Fruit fly (Drosophila melanogaster) whole organism, pupa: ENCODE measurements around the gene C1GalTA.

Source experiments
- CG10348 ChIP-seq: fragments of 200-800 bp; sonication (Bioruptor generic); IDR thresholded peaks from 2 replicates; pipeline ENCODE4 v1.3.6; 2022; ENCODE audit warnings: missing biosample characterization, missing genetic modification characterization
- CG12605 ChIP-seq: fragments of 200-800 bp; sonication (Bioruptor generic); IDR thresholded peaks from 2 replicates; pipeline ENCODE4 v1.3.6; 2022; ENCODE audit warnings: missing biosample characterization, missing genetic modification characterization
- CG13204 ChIP-seq: fragments of 200-800 bp; sonication (Bioruptor generic); optimal IDR thresholded peaks from 2 replicates; lab custom pipeline; 2018; ENCODE audit warnings: missing biosample characterization, mild to moderate bottlenecking, missing genetic modification characterization, moderate library complexity
- CG14655 ChIP-seq: fragments of 200-800 bp; sonication (Bioruptor generic); optimal IDR thresholded peaks from 3 replicates; lab custom pipeline; 2017; ENCODE audit warnings: mild to moderate bottlenecking, missing biosample characterization, missing genetic modification reagents, missing genetic modification characterization
- CG15710 ChIP-seq: fragments of 200-800 bp; sonication (Bioruptor generic); optimal IDR thresholded peaks from 2 replicates; lab custom pipeline; 2018; ENCODE audit warnings: missing biosample characterization, mild to moderate bottlenecking, missing genetic modification characterization, moderate library complexity
- CG17806 ChIP-seq: fragments of 200-800 bp; sonication (Bioruptor generic); optimal IDR thresholded peaks from 2 replicates; lab custom pipeline; 2018; ENCODE audit warnings: missing biosample characterization, mild to moderate bottlenecking, missing genetic modification characterization, moderate library complexity
- CG32121 ChIP-seq: fragments of 200-800 bp; sonication (Bioruptor generic); IDR thresholded peaks from 2 replicates; pipeline ENCODE4 v1.3.6; 2022; ENCODE audit warnings: missing biosample characterization, missing genetic modification characterization
- CG34367 ChIP-seq: fragments of 200-800 bp; sonication (Bioruptor generic); optimal IDR thresholded peaks from 2 replicates; lab custom pipeline; 2018; ENCODE audit warnings: missing biosample characterization, mild to moderate bottlenecking, missing genetic modification characterization
- CG4496 ChIP-seq: fragments of 200-800 bp; sonication (Bioruptor generic); IDR thresholded peaks from 3 replicates; pipeline ENCODE4 v1.3.6; 2022; ENCODE audit warnings: missing biosample characterization, missing genetic modification characterization
- CG8159 ChIP-seq: fragments of 200-800 bp; sonication (Bioruptor generic); optimal IDR thresholded peaks from 3 replicates; lab custom pipeline; 2018; ENCODE audit warnings: missing biosample characterization, mild to moderate bottlenecking, missing genetic modification characterization, moderate library complexity
- CG8301 ChIP-seq: fragments of 200-800 bp; sonication (Bioruptor generic); optimal IDR thresholded peaks from 2 replicates; lab custom pipeline; 2018; ENCODE audit warnings: missing biosample characterization, mild to moderate bottlenecking, missing genetic modification characterization
- CG9948 ChIP-seq: fragments of 200-800 bp; sonication (Bioruptor generic); optimal IDR thresholded peaks from 2 replicates; lab custom pipeline; 2018; ENCODE audit warnings: missing biosample characterization, mild to moderate bottlenecking, missing genetic modification characterization, moderate library complexity
- D1 ChIP-seq: fragments of 200-800 bp; sonication (Bioruptor generic); optimal IDR thresholded peaks from 2 replicates; lab custom pipeline; 2018; ENCODE audit warnings: missing biosample characterization, mild to moderate bottlenecking, missing genetic modification characterization, moderate library complexity
- EcR ChIP-seq: fragments of 200-800 bp; sonication (Bioruptor generic); optimal IDR thresholded peaks from 3 replicates; lab custom pipeline; 2019; ENCODE audit warnings: missing biosample characterization, missing genetic modification characterization, mild to moderate bottlenecking, moderate library complexity, missing genetic modification reagents
- Ets98B ChIP-seq: fragments of 200-800 bp; sonication (Bioruptor generic); IDR thresholded peaks from 2 replicates; pipeline ENCODE4 v1.3.6; 2022; ENCODE audit warnings: missing biosample characterization, missing genetic modification characterization
- Pif1A ChIP-seq: fragments of 200-800 bp; sonication (Bioruptor generic); optimal IDR thresholded peaks from 3 replicates; lab custom pipeline; 2016; ENCODE audit warnings: missing biosample characterization, missing genetic modification characterization
- Pif1B ChIP-seq: fragments of 200-800 bp; sonication (Bioruptor generic); optimal IDR thresholded peaks from 3 replicates; lab custom pipeline; 2016; ENCODE audit warnings: missing biosample characterization, missing genetic modification characterization
- Snoo ChIP-seq: fragments of 200-800 bp; sonication (Bioruptor generic); optimal IDR thresholded peaks from 3 replicates; lab custom pipeline; 2017; ENCODE audit warnings: missing biosample characterization, mild to moderate bottlenecking, missing genetic modification characterization, inconsistent platforms
- fd96Ca ChIP-seq: fragments of 200-800 bp; sonication (Bioruptor generic); IDR thresholded peaks from 3 replicates; pipeline ENCODE4 v1.3.6; 2022; ENCODE audit warnings: missing biosample characterization, missing genetic modification characterization
- gl ChIP-seq: fragments of 200-800 bp; sonication (Bioruptor generic); optimal IDR thresholded peaks from 2 replicates; lab custom pipeline; 2018; ENCODE audit warnings: missing biosample characterization, mild to moderate bottlenecking, missing genetic modification characterization
- rn ChIP-seq: fragments of 200-800 bp; sonication (Bioruptor generic); IDR thresholded peaks from 2 replicates; pipeline ENCODE4 v1.3.6; 2022; ENCODE audit warnings: missing biosample characterization, missing genetic modification characterization

The C1GalTA gene

dm6 chr2L:8923405-8923804 lies 27.6 kb downstream of the C1GalTA start:
- TF ChIP-seq Pif1B (GFP tag; lab: Kevin White, UChicago) (no peak), CG10348 (GFP tag; lab: Robert Waterston, UW) (no peak), CG13204 (GFP tag; lab: Kevin White, UChicago) (no peak), CG4496 (GFP tag; lab: Robert Waterston, UW) (peak; percentile 50; the same call in 2 of the 3 replicates), Ets98B (GFP tag; lab: Robert Waterston, UW) (no peak), CG8301 (tag; lab: Kevin White, UChicago) (peak; percentile 60), CG15710 (tag; lab: Kevin White, UChicago) (no peak), CG17806 (no peak), CG8159 (tag; lab: Kevin White, UChicago) (no peak), EcR (no peak), Snoo (no peak), D1 (tag; lab: Kevin White, UChicago) (no peak), CG9948 (no peak), CG34367 (tag; lab: Kevin White, UChicago) (no peak), gl (tag; lab: Kevin White, UChicago) (no peak)

- TF ChIP-seq CG9948 = no peak
- no peak for TF ChIP-seq CG14655
- TF ChIP-seq Pif1B (GFP tag; lab: Kevin White, UChicago) = no peak
- TF ChIP-seq CG12605 (GFP tag; lab: Robert Waterston, UW) = no peak
- no peak for TF ChIP-seq CG17806
- TF ChIP-seq Pif1A (GFP tag; lab: Kevin White, UChicago) = no peak
- no peak for TF ChIP-seq gl (tag; lab: Kevin White, UChicago)
- TF ChIP-seq Ets98B (GFP tag; lab: Robert Waterston, UW) = peak; percentile 24; the same call in 1 of the 2 replicates
- TF ChIP-seq CG4496 (GFP tag; lab: Robert Waterston, UW) = peak; percentile 46; the same call in 1 of the 3 replicates
- no peak for TF ChIP-seq CG8301 (tag; lab: Kevin White, UChicago)
- TF ChIP-seq fd96Ca (GFP tag; lab: Robert Waterston, UW) = no peak
- TF ChIP-seq CG10348 (GFP tag; lab: Robert Waterston, UW) = no peak
- TF ChIP-seq Snoo = no peak
- TF ChIP-seq CG13204 (GFP tag; lab: Kevin White, UChicago) = no peak
- no peak for TF ChIP-seq CG15710 (tag; lab: Kevin White, UChicago)
- TF ChIP-seq EcR = no peak
- TF ChIP-seq CG34367 (tag; lab: Kevin White, UChicago) = no peak
- peak; percentile 1 for TF ChIP-seq CG8159 (tag; lab: Kevin White, UChicago)
- no peak for TF ChIP-seq rn (GFP tag; lab: Robert Waterston, UW)
- TF ChIP-seq D1 (tag; lab: Kevin White, UChicago) = no peak
- peak; percentile 30; the same call in 1 of the 2 replicates for TF ChIP-seq CG32121 (GFP tag; lab: Robert Waterston, UW)
These were observed 29.1 kb downstream of the C1GalTA start for dm6 chr2L:8921934-8922333.

DNA sequence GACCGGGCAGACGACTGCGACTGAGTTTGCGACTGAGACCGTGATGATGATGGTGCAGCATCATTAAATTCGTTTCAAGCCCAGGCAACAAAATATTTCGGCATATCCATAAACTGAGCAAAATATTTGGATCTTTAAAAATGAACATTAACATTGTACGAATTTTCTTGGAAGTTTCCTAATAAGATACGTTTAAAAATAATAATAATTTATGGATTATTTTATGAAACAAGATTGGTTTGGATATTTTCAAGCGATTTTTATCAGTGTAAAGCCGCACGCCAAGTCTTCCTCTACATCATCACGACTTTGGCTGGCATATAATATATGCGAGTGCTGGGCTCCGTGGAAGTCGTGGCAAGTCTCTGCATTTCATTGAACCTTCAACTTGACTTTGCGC lies 30.7 kb downstream of the C1GalTA start:
- TF ChIP-seq CG13204 (GFP tag; lab: Kevin White, UChicago) (peak; percentile 33), EcR (peak; percentile 51), CG10348 (GFP tag; lab: Robert Waterston, UW) (no peak), CG4496 (GFP tag; lab: Robert Waterston, UW) (peak; percentile 75), CG8159 (tag; lab: Kevin White, UChicago) (peak; percentile 82), CG15710 (tag; lab: Kevin White, UChicago) (peak; percentile 76), CG8301 (tag; lab: Kevin White, UChicago) (peak; percentile 78), Pif1A (GFP tag; lab: Kevin White, UChicago) (peak; percentile 33), rn (GFP tag; lab: Robert Waterston, UW) (peak; percentile 45; the same call in 1 of the 2 replicates), fd96Ca (GFP tag; lab: Robert Waterston, UW) (0 out of 3 replicates have a peak, but pooled peaks have one; percentile 34), CG14655 (peak; percentile 75), Ets98B (GFP tag; lab: Robert Waterston, UW) (peak; percentile 68), Pif1B (GFP tag; lab: Kevin White, UChicago) (peak; percentile 84), CG17806 (peak; percentile 83), gl (tag; lab: Kevin White, UChicago) (peak; percentile 63), CG34367 (tag; lab: Kevin White, UChicago) (peak; percentile 78), Snoo (no peak), D1 (tag; lab: Kevin White, UChicago) (peak; percentile 41), CG12605 (GFP tag; lab: Robert Waterston, UW) (peak; percentile 60), CG9948 (peak; percentile 83), CG32121 (GFP tag; lab: Robert Waterston, UW) (peak; percentile 62; the same call in 1 of the 2 replicates)

DNA sequence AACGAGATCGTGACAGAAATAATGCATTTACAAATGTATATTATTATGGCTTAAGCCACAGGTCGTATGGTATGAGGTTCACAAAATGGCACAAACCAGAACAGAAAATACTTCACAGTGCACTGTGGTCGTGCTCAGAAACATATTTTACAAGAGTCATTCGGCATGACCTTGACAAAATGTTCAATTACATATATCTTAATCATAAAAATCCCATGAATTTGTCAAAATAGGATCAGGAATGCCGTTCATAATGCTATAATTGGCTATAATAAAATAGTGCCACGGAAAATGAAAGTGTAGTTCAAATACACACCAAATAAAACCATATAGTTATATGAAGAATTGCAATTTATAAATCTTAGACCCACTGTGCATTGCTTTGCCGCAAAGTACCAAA lies 31.4 kb downstream of the C1GalTA start:
- peak; percentile 21; the same call in 1 of the 2 replicates for TF ChIP-seq CG32121 (GFP tag; lab: Robert Waterston, UW)
- no peak for TF ChIP-seq CG10348 (GFP tag; lab: Robert Waterston, UW)
- TF ChIP-seq Pif1A (GFP tag; lab: Kevin White, UChicago) = peak; percentile 18
- peak; percentile 25; the same call in 1 of the 2 replicates for TF ChIP-seq Ets98B (GFP tag; lab: Robert Waterston, UW)
- TF ChIP-seq EcR = no peak
- TF ChIP-seq D1 (tag; lab: Kevin White, UChicago) = peak; percentile 55
- TF ChIP-seq CG14655 = peak; percentile 81
- peak; percentile 82 for TF ChIP-seq CG8301 (tag; lab: Kevin White, UChicago)
- peak; percentile 69 for TF ChIP-seq CG15710 (tag; lab: Kevin White, UChicago)
- TF ChIP-seq CG17806 = peak; percentile 74
- no peak for TF ChIP-seq fd96Ca (GFP tag; lab: Robert Waterston, UW)
- peak; percentile 69 for TF ChIP-seq CG34367 (tag; lab: Kevin White, UChicago)
- TF ChIP-seq gl (tag; lab: Kevin White, UChicago) = peak; percentile 24
- no peak for TF ChIP-seq Snoo
- TF ChIP-seq CG4496 (GFP tag; lab: Robert Waterston, UW) = no peak
- TF ChIP-seq CG13204 (GFP tag; lab: Kevin White, UChicago) = no peak
- TF ChIP-seq CG9948 = peak; percentile 71
- peak; percentile 82 for TF ChIP-seq CG8159 (tag; lab: Kevin White, UChicago)
- TF ChIP-seq Pif1B (GFP tag; lab: Kevin White, UChicago) = peak; percentile 61
- TF ChIP-seq rn (GFP tag; lab: Robert Waterston, UW) = no peak
- TF ChIP-seq CG12605 (GFP tag; lab: Robert Waterston, UW) = no peak
- TF ChIP-seq, all 21 proteins: peak for 13
